Worm (Caenorhabditis elegans): ENCODE data around the gene num-1.

Gene num-1

ce11 chrV:20783642-20784041 lies 46.0 kb upstream of the num-1 start:
- peak in 1 of 2 experiments; percentile 5 for TF ChIP-seq unc-62 (GFP tag; optimal IDR thresholded peaks at IDR 0.05 in 1 of 2)
- no peak for TF ChIP-seq unc-62 (tag; optimal IDR thresholded peaks at IDR 0.05)
- TF ChIP-seq aly-2 (tag; optimal IDR thresholded peaks at IDR 0.05): no peak
- TF ChIP-seq attf-4 (tag; optimal IDR thresholded peaks at IDR 0.05): no peak
- peak; percentile 88 for TF ChIP-seq set-16 (GFP tag; IDR thresholded peaks at IDR 0.05)

- peak; percentile 84 for TF ChIP-seq ama-1 (optimal IDR thresholded peaks at IDR 0.05)
- TF ChIP-seq daf-16 (GFP tag; optimal IDR thresholded peaks at IDR 0.05): no peak
- peak; percentile 7 for TF ChIP-seq daf-16 (tag; optimal IDR thresholded peaks at IDR 0.05)
- peak; percentile 63 for TF ChIP-seq mep-1 (tag; optimal IDR thresholded peaks at IDR 0.05)
- 0 out of 2 replicates have a peak, but pooled peaks have one; percentile 8 for TF ChIP-seq mdt-29 (GFP tag; IDR thresholded peaks at IDR 0.05)
- no peak for TF ChIP-seq nhr-77 (tag; optimal IDR thresholded peaks at IDR 0.05)
- TF ChIP-seq dve-1 (tag; optimal IDR thresholded peaks at IDR 0.05; ENCODE audit: insufficient read depth): peak; percentile 25
- TF ChIP-seq egl-27 (tag; optimal IDR thresholded peaks at IDR 0.05): no peak
- TF ChIP-seq pha-4 (GFP tag; IDR thresholded peaks at IDR 0.05): peak; percentile 12; the same call in 1 of the 2 replicates
- TF ChIP-seq pha-4 (tag; optimal IDR thresholded peaks at IDR 0.05): no peak
- peak; percentile 59 for TF ChIP-seq nhr-102 (tag; optimal IDR thresholded peaks at IDR 0.05)
- TF ChIP-seq nhr-42 (GFP tag; IDR thresholded peaks at IDR 0.05): peak; percentile 14; the same call in 1 of the 2 replicates
- TF ChIP-seq aha-1 (tag): peak; percentile 64
- peak; percentile 30 to 52 for TF ChIP-seq hif-1 (tag; optimal IDR thresholded peaks at IDR 0.05)
- peak; percentile 10 for TF ChIP-seq hlh-30 (tag; optimal IDR thresholded peaks at IDR 0.05; ENCODE audit: insufficient read depth)
- no peak for TF ChIP-seq mdl-1 (tag; optimal IDR thresholded peaks at IDR 0.05)
Measured at ce11 chrV:20785050-20785847, 44.4 kb upstream of the num-1 start.

ce11 chrV:20785848-20786225 lies 43.8 kb upstream of the num-1 start:
- TF ChIP-seq dve-1 (tag; optimal IDR thresholded peaks at IDR 0.05; ENCODE audit: insufficient read depth) (no peak), Y48G9A.11 (GFP tag; IDR thresholded peaks at IDR 0.05) (no peak), snpc-1.2 (GFP tag; IDR thresholded peaks at IDR 0.05) (no peak), F10B5.3 (tag; optimal IDR thresholded peaks at IDR 0.05) (no peak), unc-62 (GFP tag; optimal IDR thresholded peaks at IDR 0.05 in 1 of 2) (peak in 1 of 2 experiments; percentile 86), unc-62 (tag; optimal IDR thresholded peaks at IDR 0.05) (no peak), F37D6.2 (tag; optimal IDR thresholded peaks at IDR 0.05) (no peak), ZK546.5 (tag; optimal IDR thresholded peaks at IDR 0.05) (no peak), ztf-11 (tag; optimal IDR thresholded peaks at IDR 0.05) (no peak), daf-16 (GFP tag; optimal IDR thresholded peaks at IDR 0.05) (no peak), daf-16 (tag; optimal IDR thresholded peaks at IDR 0.05) (peak; percentile 63), cey-2 (tag; optimal IDR thresholded peaks at IDR 0.05; ENCODE audit: borderline replicate concordance, insufficient read depth) (no peak), nhr-111 (GFP tag; optimal IDR thresholded peaks at IDR 0.05) (no peak), nhr-28 (tag; optimal IDR thresholded peaks at IDR 0.05) (peak; percentile 17), R02D3.7 (tag; optimal IDR thresholded peaks at IDR 0.05) (no peak), ceh-28 (tag; optimal IDR thresholded peaks at IDR 0.05) (no peak), lin-15B (tag; optimal IDR thresholded peaks at IDR 0.05) (no peak), nhr-11 (tag; optimal IDR thresholded peaks at IDR 0.05) (no peak), ZK337.2 (GFP tag; IDR thresholded peaks at IDR 0.05) (no peak), nhr-102 (tag; optimal IDR thresholded peaks at IDR 0.05) (no peak), F44E2.7 (GFP tag; IDR thresholded peaks at IDR 0.05) (no peak), fkh-10 (GFP tag; optimal IDR thresholded peaks at IDR 0.05) (no peak), daf-12 (tag; optimal IDR thresholded peaks at IDR 0.05) (no peak), ztf-7 (tag; optimal IDR thresholded peaks at IDR 0.05) (no peak)
